Fruit fly (Drosophila melanogaster) whole organism, embryonic: ENCODE results near the gene CG33654.
A peak's percentile ranks its signal among the peaks of the same experiment; 100 is the strongest.

Experiments used
- Awh ChIP-seq: fragments of 200-800 bp; sonication (Bioruptor generic); IDR thresholded peaks from 2 replicates; pipeline ENCODE4, ENCODE4 v1.3.6; 2022; ENCODE audit warnings: missing biosample characterization, missing genetic modification characterization
- CG11723 ChIP-seq: fragments of 200-800 bp; sonication (Bioruptor generic); optimal IDR thresholded peaks from 2 replicates; lab custom pipeline; 2017; ENCODE audit warnings: missing biosample characterization, mild to moderate bottlenecking, missing genetic modification characterization
- CG12104 ChIP-seq: fragments of 200-800 bp; sonication (Bioruptor generic); optimal IDR thresholded peaks from 3 replicates; lab custom pipeline; 2016; ENCODE audit warnings: missing biosample characterization, missing genetic modification characterization
- CG12236 ChIP-seq: fragments of 200-800 bp; sonication (Bioruptor generic); optimal IDR thresholded peaks from 2 replicates; lab custom pipeline; 2016; ENCODE audit warnings: missing biosample characterization, missing genetic modification characterization
- CG12299 ChIP-seq: fragments of 200-800 bp; sonication (Bioruptor generic); optimal IDR thresholded peaks from 2 replicates; lab custom pipeline; 2018; ENCODE audit warnings: missing biosample characterization, mild to moderate bottlenecking, missing genetic modification characterization
- CG13775 ChIP-seq: fragments of 200-800 bp; sonication (Bioruptor generic); optimal IDR thresholded peaks from 3 replicates; lab custom pipeline; 2017; ENCODE audit warnings: missing biosample characterization, mild to moderate bottlenecking, missing genetic modification characterization
- CG13894 ChIP-seq: fragments of 200-800 bp; sonication (Bioruptor generic); optimal IDR thresholded peaks from 3 replicates; lab custom pipeline; 2018; ENCODE audit warnings: missing biosample characterization, mild to moderate bottlenecking, missing genetic modification characterization, moderate library complexity
- CG14860 ChIP-seq: fragments of 200-800 bp; sonication (Bioruptor generic); IDR thresholded peaks from 3 replicates; pipeline ENCODE4 v1.3.6; 2022; ENCODE audit warnings: missing biosample characterization, missing genetic modification characterization; ENCODE audit not compliant: partially characterized antibody
- CG15514 ChIP-seq: fragments of 200-800 bp; sonication (Bioruptor generic); optimal IDR thresholded peaks from 3 replicates; lab custom pipeline; 2017; ENCODE audit warnings: missing biosample characterization, missing genetic modification characterization, mild to moderate bottlenecking, moderate library complexity, missing genetic modification reagents
- CG1647 ChIP-seq: fragments of 200-800 bp; sonication (Bioruptor generic); optimal IDR thresholded peaks from 3 replicates; lab custom pipeline; 2016; ENCODE audit warnings: missing biosample characterization, missing genetic modification characterization
- CG17612 ChIP-seq: fragments of 200-800 bp; sonication (Bioruptor generic); IDR thresholded peaks from 2 replicates; pipeline ENCODE4 v1.3.6; 2022; ENCODE audit warnings: missing biosample characterization, missing genetic modification characterization
- CG17802 ChIP-seq: fragments of 200-800 bp; sonication (Bioruptor generic); optimal IDR thresholded peaks from 2 replicates; lab custom pipeline; 2018; ENCODE audit warnings: missing biosample characterization, mild to moderate bottlenecking, missing genetic modification characterization, moderate library complexity
- CG3065 ChIP-seq: fragments of 200-800 bp; sonication (Bioruptor generic); optimal IDR thresholded peaks from 2 replicates; lab custom pipeline; 2016; ENCODE audit warnings: missing biosample characterization, missing genetic modification characterization
- CG31441 ChIP-seq: fragments of 200-800 bp; sonication (Bioruptor generic); IDR thresholded peaks from 2 replicates; pipeline ENCODE4 v1.3.6; 2022; ENCODE audit warnings: missing biosample characterization, missing genetic modification characterization
- CG32772 ChIP-seq: fragments of 200-800 bp; sonication (Bioruptor generic); IDR thresholded peaks from 2 replicates; pipeline ENCODE4 v1.3.6; 2022; ENCODE audit warnings: missing biosample characterization, missing genetic modification characterization
- CG33213 ChIP-seq: fragments of 200-800 bp; sonication (Bioruptor generic); optimal IDR thresholded peaks from 3 replicates; lab custom pipeline; 2016; ENCODE audit warnings: missing biosample characterization, missing genetic modification characterization
- CG34376 ChIP-seq: fragments of 200-800 bp; sonication (Bioruptor generic); optimal IDR thresholded peaks from 2 replicates; lab custom pipeline; 2018; ENCODE audit warnings: missing biosample characterization, mild to moderate bottlenecking, missing genetic modification characterization
- CG3995 ChIP-seq: fragments of 200-800 bp; sonication (Bioruptor generic); optimal IDR thresholded peaks from 3 replicates; lab custom pipeline; 2016; ENCODE audit warnings: missing biosample characterization, missing genetic modification characterization
- CG8359 ChIP-seq: fragments of 200-800 bp; sonication (Bioruptor generic); optimal IDR thresholded peaks from 2 replicates; lab custom pipeline; 2017; ENCODE audit warnings: missing biosample characterization, mild to moderate bottlenecking, missing genetic modification characterization, borderline replicate concordance
- CG8478 ChIP-seq: fragments of >200 bp; optimal IDR thresholded peaks from 2 replicates; lab custom pipeline; 2018
- CG8924 ChIP-seq: fragments of 200-800 bp; optimal IDR thresholded peaks from 3 replicates; lab custom pipeline; 2019; ENCODE audit warnings: missing biosample characterization, mild to moderate bottlenecking, missing genetic modification characterization, moderate library complexity
- CG8944 ChIP-seq: fragments of 200-800 bp; sonication (Bioruptor generic); optimal IDR thresholded peaks from 3 replicates; lab custom pipeline; 2016; ENCODE audit warnings: missing biosample characterization, missing genetic modification characterization
- CG9437 ChIP-seq: fragments of 200-800 bp; sonication (Bioruptor generic); optimal IDR thresholded peaks from 2 replicates; lab custom pipeline; 2018; ENCODE audit warnings: missing biosample characterization, mild to moderate bottlenecking, missing genetic modification characterization
- Dfd ChIP-seq, 2 experiments: fragments of >200 bp; optimal IDR thresholded peaks; 2 replicates each; lab custom pipeline; 2017; ENCODE audit warnings: missing biosample characterization in 2 of 2, missing genetic modification characterization in 2 of 2
- Eip74EF ChIP-seq, 2 experiments: fragments of 200-800 bp in 1 of 2; fragments of >200 bp in 1 of 2; sonication (Bioruptor generic) in 1 of 2; optimal IDR thresholded peaks; 2 replicates each; lab custom pipeline; 2017 to 2019; ENCODE audit warnings: missing biosample characterization in 2 of 2, missing genetic modification characterization in 2 of 2, mild to moderate bottlenecking in 1 of 2, moderate library complexity in 1 of 2
- Ets97D ChIP-seq: fragments of 200-800 bp; sonication (Bioruptor generic); optimal IDR thresholded peaks from 3 replicates; lab custom pipeline; 2016; ENCODE audit warnings: missing biosample characterization, missing genetic modification characterization
- Fer3 ChIP-seq: fragments of 200-800 bp; sonication (Bioruptor generic); optimal IDR thresholded peaks from 2 replicates; lab custom pipeline; 2018; ENCODE audit warnings: missing biosample characterization, mild to moderate bottlenecking, missing genetic modification characterization, moderate library complexity
- H15 ChIP-seq: fragments of 200-800 bp; sonication (Bioruptor generic); IDR thresholded peaks from 3 replicates; pipeline ENCODE4 v1.3.6; 2022; ENCODE audit warnings: missing biosample characterization, missing genetic modification characterization
- HHEX ChIP-seq: fragments of 200-800 bp; sonication (Bioruptor generic); optimal IDR thresholded peaks from 3 replicates; lab custom pipeline; 2017; ENCODE audit warnings: missing biosample characterization, mild to moderate bottlenecking, missing genetic modification characterization, missing genetic modification reagents
- Hr78 ChIP-seq, 2 experiments: fragments of 200-800 bp in 1 of 2; fragments of >200 bp in 1 of 2; sonication (Bioruptor generic) in 1 of 2; optimal IDR thresholded peaks; 2 replicates each; lab custom pipeline; 2017 to 2019; ENCODE audit warnings: missing biosample characterization in 2 of 2, missing genetic modification characterization in 2 of 2, mild to moderate bottlenecking in 1 of 2, moderate library complexity in 1 of 2
- Myb ChIP-seq: fragments of 200-800 bp; sonication (Bioruptor generic); optimal IDR thresholded peaks from 2 replicates; lab custom pipeline; 2016; ENCODE audit warnings: missing biosample characterization, missing genetic modification characterization
- NC2α ChIP-seq: fragments of 200-800 bp; sonication (Bioruptor generic); optimal IDR thresholded peaks from 2 replicates; lab custom pipeline; 2016; ENCODE audit warnings: missing biosample characterization, missing genetic modification characterization
- NK7.1 ChIP-seq: fragments of 200-800 bp; sonication (Bioruptor generic); optimal IDR thresholded peaks from 3 replicates; lab custom pipeline; 2016; ENCODE audit warnings: missing biosample characterization, missing genetic modification characterization
- NfI ChIP-seq: fragments of 200-800 bp; sonication (Bioruptor generic); optimal IDR thresholded peaks from 3 replicates; lab custom pipeline; 2018; ENCODE audit warnings: missing biosample characterization, mild to moderate bottlenecking, missing genetic modification characterization, moderate library complexity
- Sin3A ChIP-seq: fragments of >200 bp; optimal IDR thresholded peaks from 2 replicates; lab custom pipeline; 2018
- TFAM ChIP-seq: fragments of 200-800 bp; sonication (Bioruptor generic); optimal IDR thresholded peaks from 2 replicates; lab custom pipeline; 2017; ENCODE audit warnings: missing biosample characterization, missing genetic modification characterization, inconsistent platforms
- Trl ChIP-seq, 3 experiments: fragments of >200 bp in 2 of 3; fragments of 200-800 bp in 1 of 3; sonication (Bioruptor generic) in 1 of 3; optimal IDR thresholded peaks; 2 replicates in 1 of 3; 3 replicates in 2 of 3; lab custom pipeline; 2016 to 2017; ENCODE audit warnings: missing biosample characterization in 1 of 3, missing genetic modification characterization in 1 of 3
- al ChIP-seq: fragments of 200-800 bp; sonication (Bioruptor generic); IDR thresholded peaks from 2 replicates; pipeline ENCODE4 v1.3.6; 2022; ENCODE audit warnings: missing biosample characterization, missing genetic modification characterization
- amos ChIP-seq: fragments of 200-800 bp; sonication (Bioruptor generic); IDR thresholded peaks from 2 replicates; pipeline ENCODE4 v1.3.6; 2022; ENCODE audit warnings: missing biosample characterization, missing genetic modification characterization; ENCODE audit not compliant: partially characterized antibody
- ara ChIP-seq: fragments of 200-800 bp; sonication (Bioruptor generic); IDR thresholded peaks from 2 replicates; pipeline ENCODE4 v1.3.6; 2022; ENCODE audit warnings: missing biosample characterization, missing genetic modification characterization
- cato ChIP-seq: fragments of 200-800 bp; sonication (Bioruptor generic); optimal IDR thresholded peaks from 2 replicates; lab custom pipeline; 2016; ENCODE audit warnings: missing biosample characterization, missing genetic modification characterization, borderline replicate concordance
- ci ChIP-seq: fragments of 200-800 bp; sonication (Bioruptor generic); IDR thresholded peaks from 3 replicates; pipeline ENCODE4 v1.3.6; 2022; ENCODE audit warnings: missing biosample characterization, missing genetic modification characterization
- eve ChIP-seq, 2 experiments: fragments of >200 bp; optimal IDR thresholded peaks; 2 replicates each; lab custom pipeline; 2017; ENCODE audit warnings: missing biosample characterization in 2 of 2, missing genetic modification characterization in 2 of 2
- gfzf ChIP-seq: fragments of 200-800 bp; sonication (Bioruptor generic); optimal IDR thresholded peaks from 2 replicates; lab custom pipeline; 2016; ENCODE audit warnings: missing biosample characterization, mild to moderate bottlenecking, missing genetic modification characterization, moderate library complexity
- jigr1 ChIP-seq: fragments of 200-800 bp; sonication (Bioruptor generic); IDR thresholded peaks from 3 replicates; pipeline ENCODE4 v1.3.6; 2022; ENCODE audit warnings: missing biosample characterization, missing genetic modification characterization
- lola ChIP-seq, 3 experiments: fragments of >200 bp in 2 of 3; fragments of 200-800 bp in 1 of 3; sonication (Bioruptor generic) in 1 of 3; optimal IDR thresholded peaks; 2 replicates each; lab custom pipeline; 2017 to 2019; ENCODE audit warnings: missing biosample characterization in 3 of 3, missing genetic modification characterization in 3 of 3, mild to moderate bottlenecking in 1 of 3, moderate library complexity in 1 of 3
- pb ChIP-seq: fragments of 200-800 bp; sonication (Bioruptor generic); optimal IDR thresholded peaks from 3 replicates; lab custom pipeline; 2016; ENCODE audit warnings: missing biosample characterization, missing genetic modification characterization
- pzg ChIP-seq: fragments of 200-800 bp; sonication (Bioruptor generic); optimal IDR thresholded peaks from 3 replicates; lab custom pipeline; 2018; ENCODE audit warnings: missing biosample characterization, mild to moderate bottlenecking, missing genetic modification characterization, moderate library complexity
- wdn ChIP-seq: fragments of 200-800 bp; sonication (Bioruptor generic); IDR thresholded peaks from 2 replicates; pipeline ENCODE4 v1.3.6; 2022; ENCODE audit warnings: missing biosample characterization, missing genetic modification characterization
- zfh2 ChIP-seq: fragments of 200-800 bp; sonication (Bioruptor generic); optimal IDR thresholded peaks from 2 replicates; lab custom pipeline; 2016; ENCODE audit warnings: missing biosample characterization, missing genetic modification characterization

The CG33654 gene

DNA sequence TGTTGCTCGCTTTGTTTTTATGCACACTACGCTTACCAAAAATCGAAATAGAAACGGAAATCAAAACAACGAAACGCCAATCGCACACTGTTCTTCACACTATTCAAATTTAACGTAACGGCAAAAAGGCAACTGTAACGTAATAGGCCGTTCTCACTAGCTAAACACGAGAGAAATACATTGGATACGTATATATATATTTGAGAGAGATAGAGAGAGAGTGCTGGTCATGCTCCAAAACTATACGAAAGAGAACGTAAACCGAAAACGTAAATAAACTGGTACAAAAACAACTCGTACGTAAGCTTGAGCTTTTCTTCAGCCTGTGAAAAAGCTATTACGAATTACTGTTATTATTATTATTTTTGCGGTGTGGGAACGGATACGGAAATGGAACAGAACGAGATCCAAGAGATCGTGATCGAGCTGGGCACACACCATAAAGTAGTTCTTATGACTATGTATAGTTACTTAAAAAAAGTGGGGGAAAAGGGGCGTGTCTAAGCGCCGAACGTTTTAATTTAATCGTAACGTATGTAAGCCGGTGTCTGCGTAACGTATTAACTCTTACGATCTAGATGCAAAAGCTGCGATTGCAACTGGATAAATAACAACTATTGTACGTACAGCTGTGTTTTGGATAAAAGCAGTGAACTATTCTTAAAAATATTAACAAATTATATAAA, 39.4 kb downstream of the CG33654 start (continued):
- TF ChIP-seq CG13894 (tag; lab: Kevin White, UChicago) (no peak), jigr1 (GFP tag; lab: Robert Waterston, UW) (no peak), CG12104 (GFP tag; lab: Kevin White, UChicago) (no peak), CG8944 (GFP tag; lab: Kevin White, UChicago) (no peak), NK7.1 (no peak), CG13775 (GFP tag; lab: Kevin White, UChicago) (no peak), Ets97D (GFP tag; lab: Kevin White, UChicago) (peak; percentile 67), NfI (GFP tag; lab: Kevin White, UChicago) (no peak), CG3065 (GFP tag; lab: Kevin White, UChicago) (no peak), cato (GFP tag; lab: Kevin White, UChicago) (no peak), CG8478 (lab: Kevin White, UChicago) (no peak), CG8924 (tag; lab: Kevin White, UChicago) (no peak), CG11723 (GFP tag; lab: Kevin White, UChicago) (no peak), gfzf (GFP tag; lab: Kevin White, UChicago) (no peak), wdn (GFP tag; lab: Robert Waterston, UW) (no peak), CG15514 (peak; percentile 70), CG12299 (tag; lab: Kevin White, UChicago) (no peak), NC2α (GFP tag; lab: Kevin White, UChicago) (no peak), ara (GFP tag; lab: Robert Waterston, UW) (no peak), CG14860 (GFP tag; lab: Robert Waterston, UW) (no peak), HHEX (GFP tag; lab: Kevin White, UChicago) (peak; percentile 11), CG12236 (GFP tag; lab: Kevin White, UChicago) (no peak), eve (GFP tag; optimal IDR thresholded peaks at IDR 0.05; lab: Kevin White, UChicago) (peak in 1 of 2 experiments; percentile 72), Trl (optimal IDR thresholded peaks at IDR 0.05; lab: Kevin White, UChicago) (peak; percentile 59 to 81), Trl (GFP tag; optimal IDR thresholded peaks at IDR 0.05; lab: Kevin White, UChicago) (no peak), CG17612 (GFP tag; lab: Robert Waterston, UW) (no peak), Fer3 (no peak), H15 (GFP tag; lab: Robert Waterston, UW) (no peak), pb (GFP tag; lab: Kevin White, UChicago) (no peak), lola (GFP tag; optimal IDR thresholded peaks at IDR 0.05; lab: Kevin White, UChicago) (peak in 1 of 3 experiments; percentile 78), zfh2 (GFP tag; lab: Kevin White, UChicago) (no peak), CG17802 (tag; lab: Kevin White, UChicago) (peak; percentile 35), ci (peak; percentile 44; the same call in 1 of the 3 replicates), CG8359 (GFP tag; lab: Kevin White, UChicago) (no peak), Awh (GFP tag; lab: Robert Waterston, UW) (no peak), CG1647 (GFP tag; lab: Kevin White, UChicago) (no peak), Eip74EF (GFP tag; optimal IDR thresholded peaks at IDR 0.05; lab: Kevin White, UChicago) (peak in 1 of 2 experiments; percentile 48), amos (GFP tag; lab: Robert Waterston, UW) (no peak), Myb (GFP tag; lab: Kevin White, UChicago) (peak; percentile 65), Hr78 (GFP tag; optimal IDR thresholded peaks at IDR 0.05; lab: Kevin White, UChicago) (no peak), Dfd (GFP tag; optimal IDR thresholded peaks at IDR 0.05; lab: Kevin White, UChicago) (peak in 1 of 2 experiments; percentile 9), CG33213 (GFP tag; lab: Kevin White, UChicago) (peak; percentile 40), TFAM (no peak), CG31441 (no peak), CG3995 (GFP tag; lab: Kevin White, UChicago) (no peak), CG9437 (peak; percentile 99), pzg (peak; percentile 13), al (GFP tag; lab: Robert Waterston, UW) (no peak), Sin3A (lab: Kevin White, UChicago) (no peak), CG34376 (peak; percentile 6), CG32772 (GFP tag; lab: Robert Waterston, UW) (no peak)
